Fruit fly (Drosophila melanogaster): Measurements from ENCODE around the gene Cdc23.

DNA sequence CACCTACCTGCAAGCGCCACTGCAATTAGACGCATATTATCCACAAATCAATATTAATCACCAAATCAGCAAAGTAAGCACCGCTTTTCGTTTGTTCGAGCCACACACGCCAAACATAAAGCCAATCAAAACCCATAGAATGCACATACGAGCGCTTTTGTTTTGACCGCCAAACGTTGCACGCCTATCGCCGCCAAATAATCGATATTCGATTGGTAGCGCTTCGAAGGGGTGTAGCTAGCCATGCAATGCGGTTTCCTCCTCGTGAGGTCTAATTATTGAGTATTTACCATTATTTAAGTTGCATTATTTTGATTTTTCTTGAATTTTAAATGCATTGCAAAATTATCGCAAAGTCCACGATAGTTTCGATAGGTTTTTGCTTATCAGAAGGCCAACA is 31.7 kb upstream of the Cdc23 start:
- TF ChIP-seq HLH106 (tag; optimal IDR thresholded peaks at IDR 0.05) (no peak), tai (GFP tag; optimal IDR thresholded peaks at IDR 0.05) (no peak), psq (GFP tag; optimal IDR thresholded peaks at IDR 0.05) (no peak)
